Fruit fly (Drosophila melanogaster): ENCODE data around the gene CG17141.
A peak's percentile ranks its signal among the peaks of the same experiment; 100 is the strongest.

The CG17141 gene

dm6 chr3R:22750534-22750947 is 3.1 kb upstream of the CG17141 start, which contains the start of the genes rumi, CG7029 and Usp12-46 (continued):
- TF ChIP-seq Abd-B (GFP tag; optimal IDR thresholded peaks at IDR 0.05), result peak; percentile 84
- peak; percentile 82 for TF ChIP-seq CG8765 (GFP tag; IDR thresholded peaks at IDR 0.05)
- TF ChIP-seq Dip3 (GFP tag; optimal IDR thresholded peaks at IDR 0.05), result peak; percentile 92
- peak; percentile 74 for TF ChIP-seq CG3065 (GFP tag; optimal IDR thresholded peaks at IDR 0.05)
- TF ChIP-seq D19B (GFP tag; optimal IDR thresholded peaks at IDR 0.05), result peak; percentile 58
- TF ChIP-seq sqz (GFP tag; optimal IDR thresholded peaks at IDR 0.05), result peak; percentile 57
- peak; percentile 87 for TF ChIP-seq pho (GFP tag; optimal IDR thresholded peaks at IDR 0.05)
- peak; percentile 86 for TF ChIP-seq Ssrp (tag; optimal IDR thresholded peaks at IDR 0.05)
- peak; percentile 87 for TF ChIP-seq CG8089 (GFP tag; optimal IDR thresholded peaks at IDR 0.05)
- peak; percentile 94 for TF ChIP-seq jumu (GFP tag; optimal IDR thresholded peaks at IDR 0.05)
- TF ChIP-seq Adf1 (GFP tag; IDR thresholded peaks at IDR 0.05), result peak; percentile 41; the same call in 1 of the 2 replicates
- TF ChIP-seq ham (GFP tag; IDR thresholded peaks at IDR 0.05), result peak; percentile 69; the same call in 1 of the 2 replicates
- TF ChIP-seq da (GFP tag; optimal IDR thresholded peaks at IDR 0.05), result peak; percentile 85
- peak; percentile 58 for TF ChIP-seq CG34376 (GFP tag; optimal IDR thresholded peaks at IDR 0.05)
- TF ChIP-seq prd (optimal IDR thresholded peaks at IDR 0.05), result no peak
- TF ChIP-seq prd (GFP tag; IDR thresholded peaks at IDR 0.05), result peak; percentile 90
- TF ChIP-seq CG3407 (GFP tag; optimal IDR thresholded peaks at IDR 0.05), result peak; percentile 72
- peak; percentile 69 for TF ChIP-seq slou (GFP tag; optimal IDR thresholded peaks at IDR 0.05)
- peak; percentile 89 for TF ChIP-seq CG1603 (tag; optimal IDR thresholded peaks at IDR 0.05)
- TF ChIP-seq hb (GFP tag; IDR thresholded peaks at IDR 0.05; ENCODE audit: partially characterized antibody), result peak; percentile 64; the same call in 1 of the 3 replicates
- no peak for TF ChIP-seq CG2678 (tag; optimal IDR thresholded peaks at IDR 0.05)
- TF ChIP-seq lbe (GFP tag; optimal IDR thresholded peaks at IDR 0.05), result peak; percentile 79
- peak; percentile 98 for TF ChIP-seq HmgD (GFP tag; optimal IDR thresholded peaks at IDR 0.05)
- TF ChIP-seq gro (GFP tag; optimal IDR thresholded peaks at IDR 0.05), result peak; percentile 91
- TF ChIP-seq Dll (GFP tag; IDR thresholded peaks at IDR 0.05; ENCODE audit: partially characterized antibody), result peak; percentile 89
- peak; percentile 64 for TF ChIP-seq CG10431 (GFP tag; optimal IDR thresholded peaks at IDR 0.05)
- peak; percentile 85 to 92 for TF ChIP-seq dpn (GFP tag; optimal IDR thresholded peaks at IDR 0.05)
- no peak for TF ChIP-seq CTCF (GFP tag; optimal IDR thresholded peaks at IDR 0.05)
- TF ChIP-seq Hmx (GFP tag; optimal IDR thresholded peaks at IDR 0.05), result peak; percentile 72
- TF ChIP-seq Myb (GFP tag; optimal IDR thresholded peaks at IDR 0.05), result peak; percentile 80
- TF ChIP-seq sr (GFP tag; IDR thresholded peaks at IDR 0.05), result peak; percentile 54; the same call in 1 of the 3 replicates
- peak; percentile 84 for TF ChIP-seq esg (GFP tag; conservative IDR thresholded peaks at IDR 0.05)
- TF ChIP-seq CG30020 (tag; optimal IDR thresholded peaks at IDR 0.05), result peak; percentile 65
- TF ChIP-seq Hr51 (GFP tag; optimal IDR thresholded peaks at IDR 0.05), result peak; percentile 86 to 90
- TF ChIP-seq Oaz (GFP tag; IDR thresholded peaks at IDR 0.05), result peak; percentile 77
- TF ChIP-seq CG13424 (tag; optimal IDR thresholded peaks at IDR 0.05), result peak; percentile 90
- no peak for TF ChIP-seq CG5180 (GFP tag; optimal IDR thresholded peaks at IDR 0.05)
- no peak for TF ChIP-seq Tbp (GFP tag; optimal IDR thresholded peaks at IDR 0.05)
- TF ChIP-seq Atf3 (GFP tag; optimal IDR thresholded peaks at IDR 0.05), result peak; percentile 88
- TF ChIP-seq CG1024 (GFP tag; IDR thresholded peaks at IDR 0.05), result peak; percentile 73
- peak; percentile 51 for TF ChIP-seq CG6813 (GFP tag; optimal IDR thresholded peaks at IDR 0.05)
- peak; percentile 86 for TF ChIP-seq Sox102F (GFP tag; optimal IDR thresholded peaks at IDR 0.05)
- peak; percentile 16; the same call in 1 of the 2 replicates for TF ChIP-seq gt (GFP tag; IDR thresholded peaks at IDR 0.05)
- TF ChIP-seq nerfin-1 (tag; optimal IDR thresholded peaks at IDR 0.05), result peak; percentile 78
- peak in 1 of 3 experiments; percentile 18 for TF ChIP-seq Stat92E (GFP tag; optimal IDR thresholded peaks at IDR 0.05)
- peak; percentile 93 for TF ChIP-seq Antp (GFP tag; optimal IDR thresholded peaks at IDR 0.05)
- peak; percentile 46; the same call in 1 of the 3 replicates for TF ChIP-seq mld (GFP tag; IDR thresholded peaks at IDR 0.05; ENCODE audit: partially characterized antibody)
- peak; percentile 82 for TF ChIP-seq Bdp1 (GFP tag; optimal IDR thresholded peaks at IDR 0.05)
- peak; percentile 76 for TF ChIP-seq CG12942 (GFP tag; optimal IDR thresholded peaks at IDR 0.05)
- peak; percentile 59 for TF ChIP-seq wor (GFP tag; IDR thresholded peaks at IDR 0.05)
- TF ChIP-seq Mes4 (GFP tag; optimal IDR thresholded peaks at IDR 0.05), result peak; percentile 78
